Fruit fly (Drosophila melanogaster) whole organism, embryonic: ENCODE data around the gene awd.

Experiments used
- Asciz ChIP-seq: fragments of 200-800 bp; sonication (Bioruptor generic); optimal IDR thresholded peaks from 2 replicates; lab custom pipeline; 2017; ENCODE audit warnings: missing biosample characterization, mild to moderate bottlenecking, missing genetic modification characterization, missing genetic modification reagents
- B-H1 ChIP-seq: fragments of 200-800 bp; sonication (Bioruptor generic); IDR thresholded peaks from 3 replicates; pipeline ENCODE4 v1.3.6; 2022; ENCODE audit warnings: missing biosample characterization, missing genetic modification characterization
- CG11093 ChIP-seq: fragments of 200-800 bp; sonication (Bioruptor generic); IDR thresholded peaks from 3 replicates; pipeline ENCODE4 v1.3.6; 2022; ENCODE audit warnings: missing biosample characterization, missing genetic modification characterization
- CG11247 ChIP-seq: fragments of 200-800 bp; sonication (Bioruptor generic); IDR thresholded peaks from 2 replicates; pipeline ENCODE4 v1.3.6; 2022; ENCODE audit warnings: missing biosample characterization, missing genetic modification characterization
- CG12104 ChIP-seq: fragments of 200-800 bp; sonication (Bioruptor generic); optimal IDR thresholded peaks from 3 replicates; lab custom pipeline; 2016; ENCODE audit warnings: missing biosample characterization, missing genetic modification characterization
- CG13123 ChIP-seq: fragments of 200-800 bp; sonication (Bioruptor generic); optimal IDR thresholded peaks from 2 replicates; lab custom pipeline; 2016; ENCODE audit warnings: missing biosample characterization, missing genetic modification characterization
- CG14050 ChIP-seq: fragments of 200-800 bp; sonication (Bioruptor generic); IDR thresholded peaks from 3 replicates; pipeline ENCODE4 v1.3.6; 2022; ENCODE audit warnings: missing biosample characterization, missing genetic modification characterization
- CG15073 ChIP-seq: fragments of 200-800 bp; sonication (Bioruptor generic); optimal IDR thresholded peaks from 2 replicates; lab custom pipeline; 2016; ENCODE audit warnings: missing biosample characterization, missing genetic modification characterization
- CG15696 ChIP-seq: fragments of 200-800 bp; sonication (Bioruptor generic); optimal IDR thresholded peaks from 2 replicates; lab custom pipeline; 2019; ENCODE audit warnings: missing biosample characterization, mild to moderate bottlenecking, missing genetic modification characterization, moderate library complexity
- CG16779 ChIP-seq: fragments of 200-800 bp; sonication (Bioruptor generic); IDR thresholded peaks from 2 replicates; pipeline ENCODE4 v1.3.6; 2022; ENCODE audit warnings: missing biosample characterization, missing genetic modification characterization
- CG16815 ChIP-seq: fragments of 200-800 bp; sonication (Bioruptor generic); optimal IDR thresholded peaks from 3 replicates; lab custom pipeline; 2017; ENCODE audit warnings: missing biosample characterization, mild to moderate bottlenecking, missing genetic modification characterization
- CG16863 ChIP-seq: fragments of 200-800 bp; sonication (Bioruptor generic); optimal IDR thresholded peaks from 3 replicates; lab custom pipeline; 2016; ENCODE audit warnings: missing biosample characterization, missing genetic modification characterization
- CG17568 ChIP-seq: fragments of 200-800 bp; sonication (Bioruptor generic); optimal IDR thresholded peaks from 2 replicates; lab custom pipeline; 2018; ENCODE audit warnings: missing biosample characterization, mild to moderate bottlenecking, missing genetic modification characterization, moderate library complexity
- CG1792 ChIP-seq: fragments of 200-800 bp; sonication (Bioruptor generic); optimal IDR thresholded peaks from 2 replicates; lab custom pipeline; 2016; ENCODE audit warnings: missing biosample characterization, missing genetic modification characterization
- CG18599 ChIP-seq: fragments of 200-800 bp; sonication (Bioruptor generic); optimal IDR thresholded peaks from 3 replicates; lab custom pipeline; 2017; ENCODE audit warnings: missing biosample characterization, missing genetic modification characterization, mild to moderate bottlenecking, moderate library complexity, missing genetic modification reagents
- CG30403 ChIP-seq: fragments of 200-800 bp; sonication (Bioruptor generic); optimal IDR thresholded peaks from 3 replicates; lab custom pipeline; 2016; ENCODE audit warnings: missing biosample characterization, missing genetic modification characterization
- CG31388 ChIP-seq: fragments of 200-800 bp; sonication (Bioruptor generic); optimal IDR thresholded peaks from 2 replicates; lab custom pipeline; 2016; ENCODE audit warnings: missing biosample characterization, missing genetic modification characterization
- CG4360 ChIP-seq: fragments of 200-800 bp; sonication (Bioruptor generic); IDR thresholded peaks from 2 replicates; pipeline ENCODE4 v1.3.6; 2022; ENCODE audit warnings: missing biosample characterization, missing genetic modification characterization
- CG8290 ChIP-seq, 3 experiments: fragments of 200-800 bp; sonication (Bioruptor generic); optimal IDR thresholded peaks; 2 replicates each; lab custom pipeline; 2016 to 2019; ENCODE audit warnings: missing biosample characterization in 3 of 3, missing genetic modification characterization in 3 of 3, mild to moderate bottlenecking in 2 of 3, moderate library complexity in 1 of 3
- Dek ChIP-seq: fragments of 200-800 bp; sonication (Bioruptor generic); optimal IDR thresholded peaks from 3 replicates; lab custom pipeline; 2019; ENCODE audit warnings: missing biosample characterization, mild to moderate bottlenecking, missing genetic modification characterization, moderate library complexity
- Eip74EF ChIP-seq, 2 experiments: fragments of 200-800 bp in 1 of 2; fragments of >200 bp in 1 of 2; sonication (Bioruptor generic) in 1 of 2; optimal IDR thresholded peaks; 2 replicates each; lab custom pipeline; 2017 to 2019; ENCODE audit warnings: missing biosample characterization in 2 of 2, missing genetic modification characterization in 2 of 2, mild to moderate bottlenecking in 1 of 2, moderate library complexity in 1 of 2
- Fer1 ChIP-seq: fragments of 200-800 bp; sonication (Bioruptor generic); optimal IDR thresholded peaks from 2 replicates; lab custom pipeline; 2017; ENCODE audit warnings: missing biosample characterization, mild to moderate bottlenecking, missing genetic modification characterization
- HmgZ ChIP-seq: fragments of 200-800 bp; sonication (Bioruptor generic); optimal IDR thresholded peaks from 2 replicates; lab custom pipeline; 2018; ENCODE audit warnings: missing biosample characterization, mild to moderate bottlenecking, missing genetic modification characterization
- MBD-R2 ChIP-seq: fragments of 200-800 bp; sonication (Bioruptor generic); IDR thresholded peaks from 2 replicates; pipeline ENCODE4 v1.3.6; 2022; ENCODE audit warnings: missing biosample characterization, missing genetic modification characterization
- MESR4 ChIP-seq: fragments of 200-800 bp; sonication (Bioruptor generic); optimal IDR thresholded peaks from 2 replicates; lab custom pipeline; 2018; ENCODE audit warnings: missing biosample characterization, mild to moderate bottlenecking, missing genetic modification characterization, moderate library complexity
- NC2α ChIP-seq: fragments of 200-800 bp; sonication (Bioruptor generic); optimal IDR thresholded peaks from 2 replicates; lab custom pipeline; 2016; ENCODE audit warnings: missing biosample characterization, missing genetic modification characterization
- NC2β ChIP-seq: fragments of 200-800 bp; sonication (Bioruptor generic); optimal IDR thresholded peaks from 2 replicates; lab custom pipeline; 2016; ENCODE audit warnings: missing biosample characterization, missing genetic modification characterization
- Ptx1 ChIP-seq: fragments of 200-800 bp; sonication (Bioruptor generic); IDR thresholded peaks from 2 replicates; pipeline ENCODE4 v1.3.6; 2022; ENCODE audit warnings: missing biosample characterization, missing genetic modification characterization
- Sox102F ChIP-seq: fragments of 200-800 bp; sonication (Bioruptor generic); optimal IDR thresholded peaks from 2 replicates; lab custom pipeline; 2018; ENCODE audit warnings: missing biosample characterization, mild to moderate bottlenecking, missing genetic modification characterization, moderate library complexity
- Taf1 ChIP-seq: fragments of 200-800 bp; sonication (Bioruptor generic); IDR thresholded peaks from 2 replicates; pipeline ENCODE4 v1.3.6; 2022; ENCODE audit warnings: missing biosample characterization, missing genetic modification characterization
- ato ChIP-seq: fragments of 200-800 bp; sonication (Bioruptor generic); IDR thresholded peaks from 2 replicates; pipeline ENCODE4 v1.3.6; 2022; ENCODE audit warnings: missing biosample characterization, missing genetic modification characterization; ENCODE audit not compliant: partially characterized antibody
- cg ChIP-seq: fragments of 200-800 bp; sonication (Bioruptor generic); optimal IDR thresholded peaks from 3 replicates; lab custom pipeline; 2019; ENCODE audit warnings: missing biosample characterization, mild to moderate bottlenecking, missing genetic modification characterization, moderate library complexity
- crol ChIP-seq: fragments of 200-800 bp; sonication (Bioruptor generic); IDR thresholded peaks from 2 replicates; pipeline ENCODE4 v1.3.6; 2022; ENCODE audit warnings: missing biosample characterization, missing genetic modification characterization
- danr ChIP-seq: fragments of 200-800 bp; sonication (Bioruptor generic); IDR thresholded peaks from 2 replicates; pipeline ENCODE4 v1.3.6; 2022; ENCODE audit warnings: missing biosample characterization, missing genetic modification characterization
- dati ChIP-seq: fragments of 200-800 bp; sonication (Bioruptor generic); IDR thresholded peaks from 2 replicates; pipeline ENCODE4 v1.3.6; 2022; ENCODE audit warnings: missing biosample characterization, missing genetic modification characterization
- eve ChIP-seq, 2 experiments: fragments of >200 bp; optimal IDR thresholded peaks; 2 replicates each; lab custom pipeline; 2017; ENCODE audit warnings: missing biosample characterization in 2 of 2, missing genetic modification characterization in 2 of 2
- ham ChIP-seq: fragments of 200-800 bp; sonication (Bioruptor generic); IDR thresholded peaks from 2 replicates; pipeline ENCODE4 v1.3.6; 2022; ENCODE audit warnings: missing biosample characterization, missing genetic modification characterization
- insv ChIP-seq, 2 experiments: fragments of 200-800 bp; sonication (Bioruptor generic); optimal IDR thresholded peaks; 3 replicates each; lab custom pipeline; 2016 to 2018; ENCODE audit warnings: missing biosample characterization in 2 of 2, missing genetic modification characterization in 2 of 2
- mld ChIP-seq: fragments of 200-800 bp; sonication (Bioruptor generic); IDR thresholded peaks from 3 replicates; pipeline ENCODE4 v1.3.6; 2022; ENCODE audit warnings: missing biosample characterization, missing genetic modification characterization; ENCODE audit not compliant: partially characterized antibody
- row ChIP-seq: fragments of 200-800 bp; sonication (Bioruptor generic); IDR thresholded peaks from 3 replicates; pipeline ENCODE4 v1.3.6; 2022; ENCODE audit warnings: missing biosample characterization, missing genetic modification characterization
- sens-2 ChIP-seq: fragments of 200-800 bp; sonication (Bioruptor generic); IDR thresholded peaks from 2 replicates; pipeline ENCODE4 v1.3.6; 2022; ENCODE audit warnings: missing biosample characterization, missing genetic modification characterization
- sima ChIP-seq: fragments of 200-800 bp; sonication (Bioruptor generic); optimal IDR thresholded peaks from 2 replicates; lab custom pipeline; 2016; ENCODE audit warnings: missing biosample characterization, missing genetic modification characterization
- slbo ChIP-seq: fragments of 200-800 bp; sonication (Bioruptor generic); IDR thresholded peaks from 2 replicates; pipeline ENCODE4 v1.3.6; 2022; ENCODE audit warnings: missing biosample characterization, missing genetic modification characterization
- so ChIP-seq: fragments of 200-800 bp; sonication (Bioruptor generic); IDR thresholded peaks from 3 replicates; pipeline ENCODE4 v1.3.6; 2022; ENCODE audit warnings: missing biosample characterization, missing genetic modification characterization
- stc ChIP-seq: fragments of 200-800 bp; sonication (Bioruptor generic); IDR thresholded peaks from 2 replicates; pipeline ENCODE4 v1.3.6; 2022; ENCODE audit warnings: missing biosample characterization, missing genetic modification characterization
- trem ChIP-seq: fragments of 200-800 bp; optimal IDR thresholded peaks from 3 replicates; lab custom pipeline; 2019; ENCODE audit warnings: missing biosample characterization, mild to moderate bottlenecking, missing genetic modification characterization, moderate library complexity

The awd gene

DNA sequence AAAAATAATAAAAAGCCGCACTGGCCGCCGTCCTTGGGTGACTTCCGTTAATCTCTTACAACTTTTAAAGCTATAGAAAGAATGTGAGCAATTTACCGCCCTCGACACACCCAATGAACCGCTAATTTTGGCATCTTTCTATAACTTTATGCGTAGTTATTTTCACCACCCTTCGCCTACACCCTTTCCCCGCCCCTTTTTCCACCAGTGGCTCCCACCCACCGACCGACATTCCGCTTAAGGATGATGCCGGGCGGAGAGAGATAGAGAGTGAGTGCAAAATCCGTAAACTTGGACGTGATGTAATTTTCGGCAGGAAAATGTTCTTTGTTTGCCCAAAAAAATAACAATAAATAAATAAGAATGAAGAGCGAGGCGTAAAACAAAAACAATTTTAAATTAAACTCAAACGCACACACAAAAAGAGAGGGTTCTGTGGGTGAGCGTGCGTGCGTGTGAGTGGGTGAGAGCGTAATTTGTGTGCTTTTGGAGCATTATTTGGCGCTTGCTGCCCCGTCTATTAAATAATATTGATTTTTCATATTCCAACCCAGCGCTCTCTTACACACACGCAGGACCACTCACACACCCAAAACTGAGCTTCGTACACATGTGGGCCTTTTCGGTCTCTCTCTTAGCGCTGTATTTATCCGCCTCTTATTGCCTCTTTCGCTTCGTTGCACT lies 31.7 kb upstream of the awd start (continued):
- peak; percentile 10; the same call in 1 of the 2 replicates for TF ChIP-seq stc
- TF ChIP-seq CG15696 (tag; lab: Kevin White, UChicago): no peak
- peak; percentile 79 for TF ChIP-seq cg (GFP tag; lab: Kevin White, UChicago)
- TF ChIP-seq Fer1 (GFP tag; lab: Kevin White, UChicago): peak; percentile 61
- peak; percentile 49; the same call in 1 of the 2 replicates for TF ChIP-seq MBD-R2 (GFP tag; lab: Robert Waterston, UW)
- peak; percentile 60 for TF ChIP-seq crol (GFP tag; lab: Robert Waterston, UW)
- TF ChIP-seq sima: no peak
- TF ChIP-seq row: no peak
- TF ChIP-seq CG30403: no peak
- TF ChIP-seq CG18599 (GFP tag; lab: Kevin White, UChicago): peak; percentile 9
- TF ChIP-seq CG13123 (GFP tag; lab: Kevin White, UChicago): no peak
- no peak for TF ChIP-seq Asciz
- TF ChIP-seq, all 482 proteins: peak for 25

DNA sequence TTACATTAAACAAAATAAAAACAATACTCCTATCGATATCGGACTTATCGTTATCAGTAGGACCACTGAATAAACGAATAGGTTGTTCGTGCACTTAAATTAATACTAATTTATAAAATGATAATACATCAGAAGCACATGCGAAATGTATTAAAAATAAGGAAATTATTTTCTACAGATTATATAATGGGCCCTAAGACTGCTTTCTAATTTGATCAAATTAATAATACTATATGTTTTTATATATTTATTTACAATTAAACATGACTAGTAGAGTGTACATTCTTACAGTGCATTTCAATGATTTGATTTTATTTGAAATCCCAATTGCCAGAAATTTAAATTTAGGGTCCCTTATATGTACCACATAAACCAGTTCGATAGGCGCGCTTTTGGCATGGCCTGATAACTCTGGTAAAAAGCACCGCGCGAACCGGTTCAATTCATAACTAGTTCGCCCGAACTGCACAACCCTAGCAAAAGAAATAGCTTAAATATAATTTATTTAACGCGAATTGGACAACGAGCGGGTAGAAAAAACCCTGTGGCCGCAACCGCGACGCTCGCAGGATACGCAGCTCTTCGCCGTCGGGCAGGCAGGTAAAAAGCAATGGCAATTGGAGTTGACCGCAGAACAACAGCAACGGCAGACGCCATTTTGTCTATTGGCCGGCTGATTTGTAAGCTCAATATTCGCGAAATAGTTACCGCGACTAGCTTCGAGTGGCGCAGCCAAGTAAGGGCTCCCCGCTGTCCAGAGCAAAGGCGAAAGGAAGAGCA lies 30.9 kb upstream of the awd start, which contains the start of the genes CG2126 and faf:
Gene CG2126, minus strand, starts transcription at position 70 of the 780 bp plus-strand sequence.
Gene faf, plus strand, starts transcription at position 438 of the 780 bp plus-strand sequence.
- TF ChIP-seq ham (GFP tag; lab: Robert Waterston, UW) (no peak), B-H1 (GFP tag; lab: Robert Waterston, UW) (peak; percentile 56; the same call in 2 of the 3 replicates), CG11247 (GFP tag; lab: Robert Waterston, UW) (peak; percentile 73), CG4360 (GFP tag; lab: Robert Waterston, UW) (0 out of 2 replicates have a peak, but pooled peaks have one; percentile 22), danr (GFP tag; lab: Robert Waterston, UW) (peak; percentile 61; the same call in 1 of the 2 replicates), CG1792 (GFP tag; lab: Kevin White, UChicago) (no peak), CG14050 (GFP tag; lab: Robert Waterston, UW) (peak; percentile 56; the same call in 2 of the 3 replicates), Asciz (no peak), CG17568 (GFP tag; lab: Kevin White, UChicago) (no peak), HmgZ (tag; lab: Kevin White, UChicago) (peak; percentile 70), CG31388 (GFP tag; lab: Kevin White, UChicago) (peak; percentile 48), CG15073 (peak; percentile 18), CG16863 (peak; percentile 13), ato (GFP tag; lab: Robert Waterston, UW) (no peak), trem (peak; percentile 80), Eip74EF (GFP tag; optimal IDR thresholded peaks at IDR 0.05; lab: Kevin White, UChicago) (peak in 1 of 2 experiments; percentile 62), insv (GFP tag; optimal IDR thresholded peaks at IDR 0.05; lab: Kevin White, UChicago) (peak in 1 of 2 experiments; percentile 42), Taf1 (GFP tag; lab: Robert Waterston, UW) (peak; percentile 57), Ptx1 (GFP tag; lab: Robert Waterston, UW) (peak; percentile 84), mld (no peak), CG16779 (no peak), dati (no peak), NC2β (GFP tag; lab: Kevin White, UChicago) (peak; percentile 49), Sox102F (GFP tag; lab: Kevin White, UChicago) (peak; percentile 82), NC2α (GFP tag; lab: Kevin White, UChicago) (no peak), CG12104 (GFP tag; lab: Kevin White, UChicago) (peak; percentile 75), so (GFP tag; lab: Robert Waterston, UW) (peak; percentile 37; the same call in 1 of the 3 replicates), CG11093 (GFP tag; lab: Robert Waterston, UW) (peak; percentile 62; the same call in 2 of the 3 replicates), Dek (tag; lab: Kevin White, UChicago) (peak; percentile 79), slbo (GFP tag; lab: Robert Waterston, UW) (peak; percentile 86), MESR4 (peak; percentile 24), CG8290 (GFP tag; optimal IDR thresholded peaks at IDR 0.05; lab: Kevin White, UChicago) (peak; percentile 44), CG8290 (tag; optimal IDR thresholded peaks at IDR 0.05; lab: Kevin White, UChicago) (no peak), sens-2 (GFP tag; lab: Robert Waterston, UW) (0 out of 2 replicates have a peak, but pooled peaks have one; percentile 51), CG16815 (GFP tag; lab: Kevin White, UChicago) (peak; percentile 54), eve (GFP tag; optimal IDR thresholded peaks at IDR 0.05; lab: Kevin White, UChicago) (no peak)
